Fruit fly (Drosophila melanogaster) Kc167 (cell line): ENCODE data around the gene schuy.
A peak's percentile ranks its signal among the peaks of the same experiment; 100 is the strongest.

ENCODE experiments used
- Myc ChIP-seq: fragments of >200 bp; optimal IDR thresholded peaks from 2 replicates; lab custom pipeline; 2017; ENCODE audit warnings: missing external identifiers
- Sin3A ChIP-seq: fragments of >200 bp; optimal IDR thresholded peaks from 2 replicates; lab custom pipeline; 2018; ENCODE audit warnings: missing external identifiers
- h ChIP-seq: fragments of >200 bp; optimal IDR thresholded peaks from 3 replicates; lab custom pipeline; 2018; ENCODE audit warnings: missing external identifiers
- insv ChIP-seq: fragments of >200 bp; optimal IDR thresholded peaks from 3 replicates; lab custom pipeline; 2018; ENCODE audit warnings: missing external identifiers
- psq ChIP-seq: fragments of >200 bp; optimal IDR thresholded peaks from 2 replicates; lab custom pipeline; 2017; ENCODE audit warnings: missing external identifiers
- ttk ChIP-seq: sonication (Bioruptor generic); optimal IDR thresholded peaks from 2 replicates; lab custom pipeline; 2017; ENCODE audit warnings: missing external identifiers

The schuy gene

DNA sequence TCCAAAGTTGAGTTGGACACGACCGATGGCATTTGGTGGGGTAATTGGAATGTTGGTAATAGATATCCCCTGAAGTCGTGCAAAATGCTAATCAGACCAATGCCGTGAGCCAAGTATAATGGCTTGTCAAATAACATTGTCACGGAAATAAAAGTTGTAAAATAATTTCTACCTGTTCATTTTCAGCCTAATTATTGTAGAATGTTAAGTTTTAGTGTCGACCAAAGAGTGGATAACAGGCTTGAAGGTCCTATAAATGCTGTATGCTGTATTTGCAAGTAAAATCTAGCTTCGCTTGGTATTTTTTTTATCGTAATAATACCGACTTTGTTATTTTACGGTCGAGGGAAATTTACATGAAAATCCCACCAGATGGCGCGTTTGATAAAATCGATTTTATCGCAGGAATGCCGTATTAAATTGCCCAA lies 18.6 kb downstream of the schuy start:
- TF ChIP-seq Myc (lab: Kevin White, UChicago) (no peak), ttk (lab: Kevin White, UChicago) (no peak), insv (lab: Kevin White, UChicago) (no peak), h (lab: Kevin White, UChicago) (no peak), psq (lab: Kevin White, UChicago) (no peak), Sin3A (lab: Kevin White, UChicago) (no peak)

DNA sequence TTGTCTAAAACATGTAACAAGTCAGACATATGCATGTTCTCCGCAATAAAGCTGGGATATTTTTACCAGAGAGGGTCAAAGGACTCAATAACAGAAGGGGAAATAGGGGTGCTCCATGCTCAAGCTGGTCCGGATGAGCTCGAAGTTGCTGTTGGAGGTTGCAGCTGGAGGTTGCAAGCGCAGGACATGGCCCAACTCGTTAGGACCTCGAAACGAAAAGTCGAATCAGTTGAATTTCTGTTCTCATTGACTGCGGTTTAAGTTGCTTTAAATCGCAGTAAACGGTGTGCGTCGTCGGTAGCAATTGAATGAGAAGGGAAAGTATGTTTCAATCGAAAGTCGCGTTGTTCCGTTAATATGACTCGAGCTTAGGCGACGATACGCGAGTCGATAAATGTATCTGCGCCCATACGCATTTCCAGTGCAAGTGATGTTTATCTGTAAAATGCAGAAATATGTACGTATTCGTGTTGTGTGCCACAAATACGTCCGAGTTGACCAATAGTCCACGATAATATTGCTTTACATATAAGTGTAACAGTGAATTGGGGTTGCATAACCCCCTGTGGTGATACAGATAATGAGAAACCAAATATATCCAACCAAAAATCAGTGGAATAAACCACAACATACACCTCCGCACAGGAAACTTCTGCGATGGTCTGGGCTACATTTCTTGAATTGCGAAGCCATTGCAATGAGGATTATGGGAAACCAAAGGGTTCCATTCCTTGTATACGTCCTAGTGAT lies 19.3 kb downstream of the schuy start, which contains the start of gene kug:
Gene kug (plus strand): TSS at position 269 of the 750 bp plus-strand sequence.
- TF ChIP-seq insv (lab: Kevin White, UChicago) (no peak), Myc (lab: Kevin White, UChicago) (no peak), psq (lab: Kevin White, UChicago) (no peak), Sin3A (lab: Kevin White, UChicago) (no peak), h (lab: Kevin White, UChicago) (no peak), ttk (lab: Kevin White, UChicago) (no peak)

DNA sequence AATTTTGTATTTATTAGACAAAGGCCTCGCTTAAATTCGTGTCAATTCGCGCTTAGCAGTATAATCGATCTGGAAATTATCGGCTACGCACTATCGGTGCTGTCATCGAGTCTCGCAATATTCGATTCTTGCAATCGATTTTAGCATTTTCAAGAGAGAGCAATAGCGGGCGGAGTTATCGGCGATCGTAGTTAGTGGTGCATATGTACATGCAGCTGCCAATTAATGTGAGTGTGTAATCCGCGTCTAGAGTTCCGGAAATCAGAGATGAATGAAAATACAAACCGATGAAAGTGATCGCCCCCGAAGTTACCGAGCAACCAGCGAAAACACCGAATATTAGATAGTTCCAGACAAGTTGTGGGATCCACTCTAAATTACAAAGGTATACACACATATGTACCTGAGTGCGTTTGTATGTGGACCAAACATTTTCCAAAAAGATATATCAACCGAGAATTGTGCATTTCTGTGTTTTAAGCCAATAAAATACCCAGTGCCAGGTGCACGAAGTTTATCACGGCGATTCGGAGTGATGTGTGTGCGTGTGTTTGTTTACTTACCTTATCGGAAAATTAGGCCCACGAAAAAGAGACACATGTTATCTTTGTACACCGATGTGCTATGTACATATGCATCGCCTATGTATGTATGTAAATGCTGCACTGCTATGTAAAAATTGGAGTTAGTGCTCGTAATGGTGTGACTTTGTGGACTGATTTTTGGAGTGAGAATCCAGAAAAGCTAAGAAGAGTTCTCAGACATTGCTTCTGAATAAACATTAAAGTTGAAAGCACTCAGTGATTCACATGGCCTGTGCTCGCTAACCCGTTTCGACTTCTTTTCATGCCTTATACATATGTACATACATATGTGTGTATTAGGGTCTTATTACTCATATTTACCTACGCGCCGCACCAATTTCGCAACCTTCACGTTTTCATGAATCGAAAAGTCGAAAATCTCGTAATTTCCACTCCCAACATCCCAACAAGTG lies 20.7 kb downstream of the schuy start:
- TF ChIP-seq psq (lab: Kevin White, UChicago) (peak; percentile 78), Myc (lab: Kevin White, UChicago) (no peak), ttk (lab: Kevin White, UChicago) (no peak)

DNA sequence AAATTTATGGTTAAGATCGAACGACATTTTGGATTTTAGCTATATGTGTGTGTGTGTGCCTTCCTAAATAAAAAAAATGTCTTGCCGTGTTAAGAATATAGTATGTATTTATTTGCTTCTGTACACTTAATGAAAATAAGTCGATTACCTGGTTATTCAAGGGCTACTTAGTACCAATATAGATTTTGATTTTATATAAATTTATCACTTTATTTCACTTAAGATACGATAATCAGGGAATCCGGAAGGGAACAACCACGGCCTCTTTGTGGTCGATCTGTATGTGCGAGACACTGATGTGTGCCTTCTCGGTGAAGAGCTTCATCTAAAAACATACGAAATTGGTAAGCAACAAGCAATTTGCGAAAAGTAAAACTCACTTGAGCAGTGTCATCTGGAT lies 41.8 kb downstream of the schuy start, which contains the start of gene CG14183:
Gene CG14183 (minus strand): TSS at position 101 of the 400 bp plus-strand sequence.
- no peak for TF ChIP-seq h (lab: Kevin White, UChicago)
- no peak for TF ChIP-seq insv (lab: Kevin White, UChicago)
- TF ChIP-seq Sin3A (lab: Kevin White, UChicago), result no peak
- TF ChIP-seq Myc (lab: Kevin White, UChicago), result no peak
- no peak for TF ChIP-seq psq (lab: Kevin White, UChicago)
- TF ChIP-seq ttk (lab: Kevin White, UChicago), result no peak

DNA sequence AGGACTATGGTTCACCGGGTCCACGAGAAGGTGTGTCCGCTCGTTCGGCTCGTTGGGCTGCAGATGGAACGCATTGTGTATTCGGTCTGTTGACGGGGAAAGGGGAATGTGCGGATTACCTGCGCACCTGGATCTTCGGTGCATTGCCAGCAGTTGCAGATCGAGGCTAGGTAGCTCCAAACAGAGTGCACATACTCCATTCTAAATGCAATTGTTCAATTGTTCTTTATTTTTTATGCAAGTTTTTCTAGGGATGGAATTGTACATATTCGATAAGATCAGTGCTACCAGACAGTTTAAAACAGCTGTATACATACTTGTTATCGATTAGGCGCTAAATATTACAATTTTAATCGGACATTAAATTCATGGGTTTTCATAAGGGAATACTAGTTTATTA lies 42.9 kb downstream of the schuy start, which contains the start of gene Lamtor1:
Gene Lamtor1 (minus strand): TSS at position 268 of the 400 bp plus-strand sequence.
- TF ChIP-seq psq (lab: Kevin White, UChicago) (peak; percentile 79), Myc (lab: Kevin White, UChicago) (no peak)

DNA sequence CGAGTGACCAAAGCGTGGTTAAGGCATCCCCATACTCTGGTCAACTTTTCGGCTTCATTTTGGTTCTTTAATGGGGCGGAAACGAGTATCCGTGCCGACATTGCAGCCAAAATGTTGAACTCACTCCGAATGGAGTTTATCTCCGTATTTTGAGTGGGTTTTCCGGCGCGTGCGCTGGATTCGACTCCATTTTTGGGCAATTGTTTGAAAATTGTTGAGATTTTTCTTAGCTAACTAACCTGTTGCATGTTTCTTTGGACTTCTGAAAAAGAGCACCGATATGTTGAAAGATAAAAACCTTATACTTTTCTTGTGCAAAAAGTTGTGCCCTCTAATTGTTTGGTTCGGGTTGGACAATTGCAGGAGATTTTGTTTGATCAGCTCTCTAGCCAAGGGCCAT lies 50.7 kb downstream of the schuy start:
- TF ChIP-seq Myc (lab: Kevin White, UChicago), result no peak
- no peak for TF ChIP-seq h (lab: Kevin White, UChicago)
- no peak for TF ChIP-seq ttk (lab: Kevin White, UChicago)
- TF ChIP-seq Sin3A (lab: Kevin White, UChicago), result no peak
- TF ChIP-seq psq (lab: Kevin White, UChicago), result no peak
